Fruit fly (Drosophila melanogaster) whole organism: ENCODE measurements around the gene CG10947.

Experiments used
- pan ChIP-seq: fragments of >200 bp; optimal IDR thresholded peaks from 2 replicates; lab custom pipeline; 2017
- psq ChIP-seq: fragments of >200 bp; optimal IDR thresholded peaks from 2 replicates; lab custom pipeline; 2017

- TF ChIP-seq pan (lab: Kevin White, UChicago): no peak
- no peak for TF ChIP-seq psq (lab: Kevin White, UChicago)
Measured at dm6 chr2L:20417597-20418286, 3.1 kb upstream of the CG10947 start.
